Fruit fly (Drosophila melanogaster) whole organism, prepupa: ENCODE results near the gene Oseg1.

Experiments
- Blimp-1 ChIP-seq: fragments of 200-800 bp; sonication (Bioruptor generic); optimal IDR thresholded peaks from 3 replicates; lab custom pipeline; 2017; ENCODE audit warnings: missing biosample characterization, missing genetic modification characterization, mild to moderate bottlenecking, moderate library complexity, missing genetic modification reagents
- CG10631 ChIP-seq: fragments of 200-800 bp; sonication (Bioruptor generic); optimal IDR thresholded peaks from 2 replicates; lab custom pipeline; 2016; ENCODE audit warnings: missing biosample characterization, missing genetic modification characterization
- CG11294 ChIP-seq: fragments of 200-800 bp; sonication (Bioruptor generic); IDR thresholded peaks from 2 replicates; pipeline ENCODE4 v1.3.6; 2022; ENCODE audit warnings: missing biosample characterization, missing genetic modification characterization
- CG11762 ChIP-seq: fragments of 200-800 bp; sonication (Bioruptor generic); optimal IDR thresholded peaks from 3 replicates; lab custom pipeline; 2016; ENCODE audit warnings: missing biosample characterization, missing genetic modification characterization; ENCODE audit not compliant: insufficient read depth
- CG11902 ChIP-seq: fragments of 200-800 bp; sonication (Bioruptor generic); optimal IDR thresholded peaks from 3 replicates; lab custom pipeline; 2016; ENCODE audit warnings: missing biosample characterization, missing genetic modification characterization
- CG15336 ChIP-seq: fragments of 200-800 bp; sonication (Bioruptor generic); IDR thresholded peaks from 2 replicates; pipeline ENCODE4 v1.3.6; 2022; ENCODE audit warnings: missing biosample characterization, missing genetic modification characterization
- CG1621 ChIP-seq: fragments of 200-800 bp; sonication (Bioruptor generic); optimal IDR thresholded peaks from 3 replicates; lab custom pipeline; 2018; ENCODE audit warnings: missing biosample characterization, mild to moderate bottlenecking, missing genetic modification characterization
- CG32006 ChIP-seq: fragments of 200-800 bp; sonication (Bioruptor generic); optimal IDR thresholded peaks from 3 replicates; lab custom pipeline; 2017; ENCODE audit warnings: missing biosample characterization, mild to moderate bottlenecking, missing genetic modification characterization
- CG34406 ChIP-seq: fragments of 200-800 bp; sonication (Bioruptor generic); optimal IDR thresholded peaks from 3 replicates; lab custom pipeline; 2016; ENCODE audit warnings: missing biosample characterization, missing genetic modification characterization
- CG3919 ChIP-seq: fragments of 200-800 bp; sonication (Bioruptor generic); optimal IDR thresholded peaks from 3 replicates; lab custom pipeline; 2016; ENCODE audit warnings: missing biosample characterization, missing genetic modification characterization
- CG4318 ChIP-seq: fragments of 200-800 bp; sonication (Bioruptor generic); optimal IDR thresholded peaks from 3 replicates; lab custom pipeline; 2017; ENCODE audit warnings: missing biosample characterization, mild to moderate bottlenecking, missing genetic modification characterization
- CG6163 ChIP-seq: fragments of 200-800 bp; sonication (Bioruptor generic); IDR thresholded peaks from 3 replicates; pipeline ENCODE4 v1.3.6; 2022; ENCODE audit warnings: missing biosample characterization, missing genetic modification characterization
- CG6276 ChIP-seq: fragments of 200-800 bp; sonication (Bioruptor generic); optimal IDR thresholded peaks from 2 replicates; lab custom pipeline; 2017; ENCODE audit warnings: missing biosample characterization, mild to moderate bottlenecking, missing genetic modification characterization
- CG6792 ChIP-seq: fragments of 200-800 bp; sonication (Bioruptor generic); optimal IDR thresholded peaks from 3 replicates; lab custom pipeline; 2016; ENCODE audit warnings: missing biosample characterization, missing genetic modification characterization
- CG6808 ChIP-seq: fragments of 200-800 bp; sonication (Bioruptor generic); optimal IDR thresholded peaks from 3 replicates; lab custom pipeline; 2017; ENCODE audit warnings: missing biosample characterization, missing genetic modification characterization, mild to moderate bottlenecking, moderate library complexity, missing genetic modification reagents
- CG6854 ChIP-seq: fragments of 200-800 bp; sonication (Bioruptor generic); optimal IDR thresholded peaks from 2 replicates; lab custom pipeline; 2017; ENCODE audit warnings: missing biosample characterization, mild to moderate bottlenecking, missing genetic modification characterization
- CG7368 ChIP-seq: fragments of 200-800 bp; sonication (Bioruptor generic); optimal IDR thresholded peaks from 3 replicates; lab custom pipeline; 2016; ENCODE audit warnings: missing biosample characterization, missing genetic modification characterization
- CG8319 ChIP-seq: fragments of 200-800 bp; sonication (Bioruptor generic); optimal IDR thresholded peaks from 3 replicates; lab custom pipeline; 2016; ENCODE audit warnings: missing biosample characterization, missing genetic modification characterization
- CG8632 ChIP-seq: fragments of 200-800 bp; sonication (Bioruptor generic); optimal IDR thresholded peaks from 3 replicates; lab custom pipeline; 2016; ENCODE audit warnings: missing biosample characterization, missing genetic modification characterization
- CG9139 ChIP-seq: fragments of 200-800 bp; sonication (Bioruptor generic); optimal IDR thresholded peaks from 3 replicates; lab custom pipeline; 2017; ENCODE audit warnings: missing biosample characterization, mild to moderate bottlenecking, missing genetic modification characterization
- Ets21C ChIP-seq: fragments of 200-800 bp; sonication (Bioruptor generic); optimal IDR thresholded peaks from 3 replicates; lab custom pipeline; 2016; ENCODE audit warnings: missing biosample characterization, missing genetic modification characterization
- Ets96B ChIP-seq: fragments of 200-800 bp; optimal IDR thresholded peaks from 2 replicates; lab custom pipeline; 2019; ENCODE audit warnings: missing biosample characterization, mild to moderate bottlenecking, missing genetic modification characterization, moderate library complexity
- Gug ChIP-seq: fragments of 200-800 bp; sonication (Bioruptor generic); IDR thresholded peaks from 2 replicates; pipeline ENCODE4 v1.3.6; 2022; ENCODE audit warnings: missing biosample characterization, missing genetic modification characterization
- Hr38 ChIP-seq: sonication (Bioruptor generic); optimal IDR thresholded peaks from 2 replicates; lab custom pipeline; 2016; ENCODE audit warnings: missing biosample characterization, missing genetic modification characterization
- Hr39 ChIP-seq: fragments of 200-800 bp; sonication (Bioruptor generic); optimal IDR thresholded peaks from 2 replicates; lab custom pipeline; 2016; ENCODE audit warnings: missing biosample characterization, missing genetic modification characterization
- Hr4 ChIP-seq: fragments of 200-800 bp; sonication (Bioruptor generic); optimal IDR thresholded peaks from 3 replicates; lab custom pipeline; 2016; ENCODE audit warnings: missing biosample characterization, missing genetic modification characterization
- Met ChIP-seq: fragments of 200-800 bp; sonication (Bioruptor generic); optimal IDR thresholded peaks from 3 replicates; lab custom pipeline; 2016; ENCODE audit warnings: missing biosample characterization, missing genetic modification characterization
- Smox ChIP-seq: fragments of 200-800 bp; sonication (Bioruptor generic); optimal IDR thresholded peaks from 3 replicates; lab custom pipeline; 2016; ENCODE audit warnings: missing biosample characterization, missing genetic modification characterization
- Sox102F ChIP-seq: fragments of 200-800 bp; sonication (Bioruptor generic); optimal IDR thresholded peaks from 2 replicates; lab custom pipeline; 2016; ENCODE audit warnings: missing biosample characterization, mild to moderate bottlenecking, missing genetic modification characterization
- Sox14 ChIP-seq: fragments of 200-800 bp; sonication (Bioruptor generic); optimal IDR thresholded peaks from 3 replicates; lab custom pipeline; 2016; ENCODE audit warnings: missing biosample characterization, missing genetic modification characterization
- achi ChIP-seq: fragments of 200-800 bp; sonication (Bioruptor generic); optimal IDR thresholded peaks from 3 replicates; lab custom pipeline; 2016; ENCODE audit warnings: missing biosample characterization, missing genetic modification characterization
- acj6 ChIP-seq: fragments of 200-800 bp; sonication (Bioruptor generic); optimal IDR thresholded peaks from 3 replicates; lab custom pipeline; 2016; ENCODE audit warnings: missing biosample characterization, missing genetic modification characterization
- dac ChIP-seq: fragments of 200-800 bp; sonication (Bioruptor generic); optimal IDR thresholded peaks from 2 replicates; lab custom pipeline; 2017; ENCODE audit warnings: missing biosample characterization, mild to moderate bottlenecking, missing genetic modification characterization
- eg ChIP-seq: fragments of 200-800 bp; sonication (Bioruptor generic); IDR thresholded peaks from 3 replicates; pipeline ENCODE4 v1.3.6; 2022; ENCODE audit warnings: missing biosample characterization, missing genetic modification characterization
- esn ChIP-seq: fragments of 200-800 bp; sonication (Bioruptor generic); optimal IDR thresholded peaks from 2 replicates; lab custom pipeline; 2016; ENCODE audit warnings: missing biosample characterization, mild to moderate bottlenecking, missing genetic modification characterization, moderate library complexity
- fd59A ChIP-seq: fragments of 200-800 bp; sonication (Bioruptor generic); optimal IDR thresholded peaks from 2 replicates; lab custom pipeline; 2017; ENCODE audit warnings: missing biosample characterization, mild to moderate bottlenecking, missing genetic modification characterization, missing genetic modification reagents
- fd85E ChIP-seq: fragments of 200-800 bp; sonication (Bioruptor generic); optimal IDR thresholded peaks from 3 replicates; lab custom pipeline; 2016; ENCODE audit warnings: missing biosample characterization, missing genetic modification characterization
- fkh ChIP-seq: fragments of 200-800 bp; sonication (Bioruptor generic); optimal IDR thresholded peaks from 3 replicates; lab custom pipeline; 2017; ENCODE audit warnings: missing biosample characterization, mild to moderate bottlenecking, missing genetic modification characterization, moderate library complexity
- lz ChIP-seq: fragments of 200-800 bp; sonication (Bioruptor generic); optimal IDR thresholded peaks from 3 replicates; lab custom pipeline; 2016; ENCODE audit warnings: missing biosample characterization, missing genetic modification characterization
- net ChIP-seq: fragments of 200-800 bp; sonication (Bioruptor generic); optimal IDR thresholded peaks from 3 replicates; lab custom pipeline; 2016; ENCODE audit warnings: missing biosample characterization, missing genetic modification characterization
- salr ChIP-seq, 2 experiments: fragments of 200-800 bp; sonication (Bioruptor generic); optimal IDR thresholded peaks; 3 replicates each; lab custom pipeline; 2016 to 2018; ENCODE audit warnings: missing biosample characterization in 2 of 2, missing genetic modification characterization in 2 of 2, mild to moderate bottlenecking in 1 of 2
- spab ChIP-seq: fragments of 200-800 bp; sonication (Bioruptor generic); optimal IDR thresholded peaks from 2 replicates; lab custom pipeline; 2017; ENCODE audit warnings: missing biosample characterization, mild to moderate bottlenecking, missing genetic modification characterization, missing genetic modification reagents
- svp ChIP-seq: fragments of 200-800 bp; sonication (Bioruptor generic); peaks from one replicate; lab custom pipeline; 2016; ENCODE audit warnings: missing biosample characterization, missing genetic modification characterization
- vri ChIP-seq: fragments of 200-800 bp; sonication (Bioruptor generic); optimal IDR thresholded peaks from 3 replicates; lab custom pipeline; 2016; ENCODE audit warnings: missing biosample characterization, mild to moderate bottlenecking, missing genetic modification characterization

Gene Oseg1

dm6 chr3L:8451966-8452620 lies 39.5 kb upstream of the Oseg1 start:
- TF ChIP-seq CG32006 (GFP tag; lab: Kevin White, UChicago) = no peak
- TF ChIP-seq esn (GFP tag; lab: Kevin White, UChicago) = no peak
- TF ChIP-seq, all 60 proteins: peak for 0

- no peak for TF ChIP-seq CG6792 (GFP tag; lab: Kevin White, UChicago)
Observed at dm6 chr3L:8450747-8451146, 38.1 kb upstream of the Oseg1 start.

dm6 chr3L:8449800-8450690 lies 37.4 kb upstream of the Oseg1 start, which contains the start of gene Gug:
Gene Gug (plus strand): TSS chr3L:8449922.
- TF ChIP-seq CG6854 (GFP tag; lab: Kevin White, UChicago) = peak; percentile 96
- no peak for TF ChIP-seq Hr38 (GFP tag; lab: Kevin White, UChicago)
- TF ChIP-seq achi = peak; percentile 86
- peak; percentile 75 for TF ChIP-seq Hr4 (GFP tag; lab: Kevin White, UChicago)
- peak; percentile 71; the same call in 1 of the 2 replicates for TF ChIP-seq CG11294 (GFP tag; lab: Robert Waterston, UW)
- TF ChIP-seq CG6808 (GFP tag; lab: Kevin White, UChicago) = peak; percentile 98
- peak; percentile 94 for TF ChIP-seq CG15336
- TF ChIP-seq svp (GFP tag; lab: Kevin White, UChicago) = peak; percentile 85
- TF ChIP-seq Sox14 = peak; percentile 78
- no peak for TF ChIP-seq Ets21C (GFP tag; lab: Kevin White, UChicago)
- TF ChIP-seq CG11762 = peak; percentile 68
- peak; percentile 96 for TF ChIP-seq Ets96B (tag; lab: Kevin White, UChicago)
- TF ChIP-seq CG4318 = peak; percentile 47
- TF ChIP-seq fkh (GFP tag; lab: Kevin White, UChicago) = no peak
- TF ChIP-seq CG7368 (GFP tag; lab: Kevin White, UChicago) = peak; percentile 89
- TF ChIP-seq fd59A (GFP tag; lab: Kevin White, UChicago) = peak; percentile 86
- peak; percentile 99 for TF ChIP-seq CG6276 (GFP tag; lab: Kevin White, UChicago)
- TF ChIP-seq vri (GFP tag; lab: Kevin White, UChicago) = peak; percentile 47
- TF ChIP-seq CG6792 (GFP tag; lab: Kevin White, UChicago) = peak; percentile 75
- peak; percentile 95 for TF ChIP-seq net (GFP tag; lab: Kevin White, UChicago)
- peak; percentile 66 for TF ChIP-seq fd85E (GFP tag; lab: Kevin White, UChicago)
- no peak for TF ChIP-seq Hr39 (GFP tag; lab: Kevin White, UChicago)
- peak; percentile 98 for TF ChIP-seq CG6163 (GFP tag; lab: Robert Waterston, UW)
- peak; percentile 94 to 95 for TF ChIP-seq salr (GFP tag; optimal IDR thresholded peaks at IDR 0.05; lab: Kevin White, UChicago)
- peak; percentile 99 for TF ChIP-seq CG9139
- TF ChIP-seq CG1621 = peak; percentile 97
- TF ChIP-seq CG8632 = peak; percentile 82
- peak; percentile 52 for TF ChIP-seq lz (GFP tag; lab: Kevin White, UChicago)
- TF ChIP-seq Smox (GFP tag; lab: Kevin White, UChicago) = peak; percentile 30
- TF ChIP-seq CG32006 (GFP tag; lab: Kevin White, UChicago) = peak; percentile 92
- TF ChIP-seq CG34406 = peak; percentile 85
- TF ChIP-seq CG3919 (GFP tag; lab: Kevin White, UChicago) = peak; percentile 88
- TF ChIP-seq eg (GFP tag; lab: Robert Waterston, UW) = peak; percentile 98
- peak; percentile 53 for TF ChIP-seq acj6 (GFP tag; lab: Kevin White, UChicago)
- TF ChIP-seq CG11902 = no peak
- TF ChIP-seq Sox102F = peak; percentile 61
- TF ChIP-seq Met (GFP tag; lab: Kevin White, UChicago) = peak; percentile 53
- TF ChIP-seq CG8319 = peak; percentile 62
- TF ChIP-seq Gug (GFP tag; lab: Robert Waterston, UW) = peak; percentile 98
- TF ChIP-seq Blimp-1 (GFP tag; lab: Kevin White, UChicago) = peak; percentile 65
- peak; percentile 67 for TF ChIP-seq CG10631 (GFP tag; lab: Kevin White, UChicago)
- TF ChIP-seq dac = peak; percentile 91
- TF ChIP-seq spab (GFP tag; lab: Kevin White, UChicago) = peak; percentile 98
- peak; percentile 56 for TF ChIP-seq esn (GFP tag; lab: Kevin White, UChicago)
